Worm (Caenorhabditis elegans): ENCODE measurements around the gene C15H11.11.

Gene C15H11.11

DNA sequence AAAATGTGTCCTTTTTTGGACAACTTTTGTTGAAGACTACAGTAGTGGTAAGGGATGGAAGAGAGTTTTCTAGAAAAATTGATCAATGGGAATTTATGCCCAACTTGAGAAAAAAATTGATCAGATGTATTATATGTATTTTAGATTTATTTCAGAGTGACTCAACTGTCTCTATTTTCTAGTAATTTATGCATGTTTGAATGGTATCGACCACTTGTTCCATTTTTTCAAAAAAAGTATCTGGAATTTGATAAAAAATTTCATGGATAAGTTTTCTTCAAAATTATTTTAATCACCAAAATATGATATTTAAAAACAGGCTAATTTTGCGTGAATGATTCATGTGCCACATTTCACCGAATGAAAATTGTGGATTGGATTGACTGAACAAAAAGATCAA lies 23.5 kb upstream of the C15H11.11 start, which contains the start of gene C15H11.10:
C15H11.10 (plus strand) TSS at position 301 of the 400 bp plus-strand sequence.
- TF ChIP-seq sma-3 (GFP tag; optimal IDR thresholded peaks at IDR 0.05): no peak
- TF ChIP-seq ztf-11 (tag; optimal IDR thresholded peaks at IDR 0.05): no peak
- TF ChIP-seq lin-13 (GFP tag; optimal IDR thresholded peaks at IDR 0.05): no peak
- TF ChIP-seq elt-1 (tag; optimal IDR thresholded peaks at IDR 0.05): no peak
- no peak for TF ChIP-seq unc-39 (tag; optimal IDR thresholded peaks at IDR 0.05)
- no peak for TF ChIP-seq ceh-82 (tag; optimal IDR thresholded peaks at IDR 0.05)
- TF ChIP-seq lin-11 (tag; optimal IDR thresholded peaks at IDR 0.05): no peak
- no peak for TF ChIP-seq ztf-4 (tag; optimal IDR thresholded peaks at IDR 0.05)
- no peak for TF ChIP-seq ama-1 (optimal IDR thresholded peaks at IDR 0.05)
- no peak for TF ChIP-seq zag-1 (tag; optimal IDR thresholded peaks at IDR 0.05)
- TF ChIP-seq elt-3 (tag; optimal IDR thresholded peaks at IDR 0.05): no peak
- no peak for TF ChIP-seq nhr-23 (tag; optimal IDR thresholded peaks at IDR 0.05)
- TF ChIP-seq nhr-11 (tag; optimal IDR thresholded peaks at IDR 0.05): no peak
- no peak for TF ChIP-seq alr-1 (tag; optimal IDR thresholded peaks at IDR 0.05)

DNA sequence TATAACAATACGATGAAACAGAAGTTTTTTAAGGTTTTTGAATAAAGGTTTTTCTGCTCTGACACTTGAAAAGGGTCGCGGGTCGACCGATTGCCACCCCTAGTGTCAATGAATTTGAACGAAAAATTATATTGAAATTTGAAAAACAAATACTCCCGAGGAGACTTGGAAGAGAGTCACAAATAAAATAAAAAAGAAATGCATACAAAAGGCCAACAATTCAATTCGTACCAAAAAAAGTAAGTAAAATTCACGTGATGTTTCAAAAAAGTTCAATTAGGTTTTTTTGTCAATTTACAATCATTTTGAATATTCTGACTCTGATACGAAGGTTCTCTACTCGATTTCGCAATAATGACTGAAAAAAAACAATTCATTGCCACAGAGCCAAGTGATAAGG lies 21.8 kb upstream of the C15H11.11 start, which contains the start of gene C15H11.1:
C15H11.1 (plus strand) TSS at position 301 of the 400 bp plus-strand sequence.
- TF ChIP-seq blmp-1 (tag; optimal IDR thresholded peaks at IDR 0.05; ENCODE audit: insufficient read depth) (no peak), nhr-10 (tag; optimal IDR thresholded peaks at IDR 0.05) (no peak), aly-2 (tag; optimal IDR thresholded peaks at IDR 0.05) (no peak), nhr-11 (tag; optimal IDR thresholded peaks at IDR 0.05) (no peak), ztf-1 (GFP tag; conservative IDR thresholded peaks at IDR 0.05) (no peak), mab-5 (tag; optimal IDR thresholded peaks at IDR 0.05) (no peak), unc-62 (GFP tag; optimal IDR thresholded peaks at IDR 0.05) (no peak), dmd-4 (tag; optimal IDR thresholded peaks at IDR 0.05) (no peak), nhr-12 (tag; optimal IDR thresholded peaks at IDR 0.05) (no peak), F13H6.1 (tag; optimal IDR thresholded peaks at IDR 0.05) (no peak)

DNA sequence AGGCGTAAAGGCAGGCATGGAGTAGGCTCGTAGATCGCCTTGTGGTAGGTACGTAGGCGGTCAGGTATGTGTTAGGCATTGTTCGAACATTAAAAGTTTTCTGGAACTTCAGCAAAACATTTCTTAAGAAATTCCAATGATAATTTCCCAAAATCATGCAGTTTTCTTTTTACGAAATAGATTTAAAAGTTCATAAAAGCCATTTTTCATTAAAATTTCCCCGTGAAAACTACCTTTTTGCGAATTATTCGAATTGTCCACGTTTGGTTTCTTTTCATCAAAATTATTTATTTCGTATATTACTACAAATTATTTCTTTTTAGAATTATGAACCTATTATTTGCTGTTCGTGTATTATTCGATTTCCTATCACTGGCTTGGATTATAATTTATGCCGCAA lies 20.6 kb upstream of the C15H11.11 start, which contains the start of gene C15H11.13:
C15H11.13 (plus strand) TSS at position 301 of the 400 bp plus-strand sequence.
- TF ChIP-seq nhr-23 (tag; optimal IDR thresholded peaks at IDR 0.05): no peak
- no peak for TF ChIP-seq R02D3.7 (tag; optimal IDR thresholded peaks at IDR 0.05)
- TF ChIP-seq mbf-1 (tag; optimal IDR thresholded peaks at IDR 0.05): no peak
- no peak for TF ChIP-seq C34F6.9 (tag; optimal IDR thresholded peaks at IDR 0.05)
- TF ChIP-seq ztf-11 (tag; optimal IDR thresholded peaks at IDR 0.05): no peak
- TF ChIP-seq ceh-82 (tag; optimal IDR thresholded peaks at IDR 0.05): no peak
- TF ChIP-seq nhr-10 (tag; optimal IDR thresholded peaks at IDR 0.05): no peak
- TF ChIP-seq alr-1 (tag; optimal IDR thresholded peaks at IDR 0.05): no peak
- TF ChIP-seq sma-3 (GFP tag; optimal IDR thresholded peaks at IDR 0.05): no peak
- no peak for TF ChIP-seq elt-1 (tag; optimal IDR thresholded peaks at IDR 0.05)
- no peak for TF ChIP-seq F13H6.1 (tag; optimal IDR thresholded peaks at IDR 0.05)
- no peak for TF ChIP-seq Y55F3AM.14 (GFP tag; optimal IDR thresholded peaks at IDR 0.05)
- TF ChIP-seq ZK546.5 (tag; optimal IDR thresholded peaks at IDR 0.05): no peak
- TF ChIP-seq lin-39 (tag; optimal IDR thresholded peaks at IDR 0.05): no peak
- TF ChIP-seq nhr-25 (tag; optimal IDR thresholded peaks at IDR 0.05): no peak
- TF ChIP-seq nhr-237 (tag; optimal IDR thresholded peaks at IDR 0.05): no peak
- no peak for TF ChIP-seq peb-1 (tag; optimal IDR thresholded peaks at IDR 0.05)
- no peak for TF ChIP-seq egl-27 (tag; optimal IDR thresholded peaks at IDR 0.05)
- no peak for TF ChIP-seq ceh-16 (tag; optimal IDR thresholded peaks at IDR 0.05)
- TF ChIP-seq fos-1 (tag; optimal IDR thresholded peaks at IDR 0.05): no peak

DNA sequence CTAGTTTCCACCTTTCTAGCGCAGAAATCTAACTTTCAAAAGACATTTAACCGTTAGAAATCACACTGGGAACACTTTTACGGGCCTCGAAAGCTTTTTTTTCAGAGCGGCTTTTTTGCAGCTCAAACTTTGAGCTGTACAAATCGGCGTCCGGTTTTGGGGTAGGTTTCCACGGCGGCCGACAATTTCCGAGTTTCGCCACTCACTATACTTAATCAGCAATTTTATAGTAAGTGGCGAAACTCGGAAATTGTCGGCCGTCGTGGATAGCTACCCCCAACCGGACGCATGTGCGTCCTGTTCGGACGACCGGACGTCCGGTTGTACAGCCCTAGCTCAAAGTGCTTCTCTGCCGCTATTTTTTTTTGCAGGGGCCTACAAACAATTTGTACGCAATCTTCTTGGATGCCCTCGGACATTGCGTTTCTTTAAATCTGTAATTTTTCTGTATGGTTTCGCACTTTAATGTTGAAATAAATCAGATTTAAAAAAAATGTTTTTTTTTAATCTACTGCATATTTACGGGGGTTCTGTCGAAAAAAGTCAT lies 19.1 kb upstream of the C15H11.11 start:
- TF ChIP-seq nhr-129 (tag; optimal IDR thresholded peaks at IDR 0.05) (no peak), nhr-6 (tag; optimal IDR thresholded peaks at IDR 0.05) (no peak), ztf-1 (GFP tag; conservative IDR thresholded peaks at IDR 0.05) (no peak), nhr-11 (tag; optimal IDR thresholded peaks at IDR 0.05) (no peak), gmeb-1 (tag; optimal IDR thresholded peaks at IDR 0.05) (no peak)

Measured in whole organism, L2 larva.